Fruit fly (Drosophila melanogaster): ENCODE measurements around the gene Socs36E.

DNA sequence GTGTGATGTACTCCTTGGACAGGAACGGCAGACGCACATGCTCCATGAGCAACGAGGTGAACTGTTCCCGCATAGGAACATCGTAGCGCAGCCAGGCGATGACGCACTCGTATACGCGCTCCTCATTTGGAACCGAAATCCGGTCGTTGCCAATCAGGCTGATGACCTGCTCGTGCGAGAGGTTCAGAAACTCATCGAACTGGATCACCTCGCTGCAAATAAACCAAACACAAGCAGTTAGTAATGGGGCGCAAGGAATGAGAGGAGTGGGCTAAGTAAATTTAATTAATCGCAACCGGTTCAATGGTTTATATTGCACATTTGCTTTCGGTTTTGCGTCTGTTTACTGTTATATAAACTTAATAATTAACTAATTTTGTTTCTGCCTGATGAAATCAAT lies 17.6 kb downstream of the Socs36E start:
- TF ChIP-seq h (optimal IDR thresholded peaks at IDR 0.05) (no peak), Myc (optimal IDR thresholded peaks at IDR 0.05) (no peak), ttk (optimal IDR thresholded peaks at IDR 0.05) (no peak), insv (optimal IDR thresholded peaks at IDR 0.05) (no peak)
